Worm (Caenorhabditis elegans) whole organism, midembryonic: ENCODE results near the gene F59A7.7.

Experiments used
- T22C8.4 ChIP-seq: fragments of 200-800 bp; sonication (Bioruptor generic); IDR thresholded peaks from 2 replicates; pipeline ENCODE4 v1.3.6; 2022; ENCODE audit warnings: missing genetic modification characterization, missing compliant biosample characterization
- cog-1 ChIP-seq: sonication (generic microtip); optimal IDR thresholded peaks from 2 replicates; lab custom pipeline; 2016; ENCODE audit warnings: missing genetic modification characterization, missing compliant biosample characterization
- flt-1 ChIP-seq: fragments of 200-800 bp; sonication (Bioruptor generic); IDR thresholded peaks from 2 replicates; pipeline ENCODE4 v1.3.6; 2022; ENCODE audit warnings: missing genetic modification characterization, missing compliant biosample characterization
- klf-2 ChIP-seq: fragments of 200-800 bp; sonication (Bioruptor generic); conservative IDR thresholded peaks from 2 replicates; pipeline ENCODE4 v1.3.6; 2022; ENCODE audit warnings: missing genetic modification reagents, missing genetic modification characterization, missing compliant biosample characterization
- med-1 ChIP-seq: sonication (generic microtip); optimal IDR thresholded peaks from 2 replicates; lab custom pipeline; 2017; ENCODE audit warnings: missing genetic modification characterization, mild to moderate bottlenecking, missing compliant biosample characterization, antibody characterized with exemption, missing genetic modification reagents; ENCODE audit not compliant: insufficient read depth
- ref-1 ChIP-seq: fragments of 200-800 bp; sonication (Bioruptor generic); conservative IDR thresholded peaks from 2 replicates; pipeline ENCODE4 v1.3.6; 2022; ENCODE audit warnings: missing genetic modification reagents, missing genetic modification characterization, missing compliant biosample characterization
- tab-1 ChIP-seq: fragments of 200-800 bp; sonication (Bioruptor generic); IDR thresholded peaks from 2 replicates; pipeline ENCODE4 v1.3.6; 2022; ENCODE audit warnings: missing genetic modification characterization, missing compliant biosample characterization
- ztf-23 ChIP-seq: fragments of 200-800 bp; sonication (Bioruptor generic); IDR thresholded peaks from 2 replicates; pipeline ENCODE4 v1.3.6; 2022; ENCODE audit warnings: missing genetic modification reagents, missing genetic modification characterization, missing compliant biosample characterization
- ztf-29 ChIP-seq: fragments of 200-800 bp; sonication (Bioruptor generic); IDR thresholded peaks from 2 replicates; pipeline ENCODE4 v1.3.6; 2022; ENCODE audit warnings: missing genetic modification reagents, missing genetic modification characterization, missing compliant biosample characterization

The F59A7.7 gene

DNA sequence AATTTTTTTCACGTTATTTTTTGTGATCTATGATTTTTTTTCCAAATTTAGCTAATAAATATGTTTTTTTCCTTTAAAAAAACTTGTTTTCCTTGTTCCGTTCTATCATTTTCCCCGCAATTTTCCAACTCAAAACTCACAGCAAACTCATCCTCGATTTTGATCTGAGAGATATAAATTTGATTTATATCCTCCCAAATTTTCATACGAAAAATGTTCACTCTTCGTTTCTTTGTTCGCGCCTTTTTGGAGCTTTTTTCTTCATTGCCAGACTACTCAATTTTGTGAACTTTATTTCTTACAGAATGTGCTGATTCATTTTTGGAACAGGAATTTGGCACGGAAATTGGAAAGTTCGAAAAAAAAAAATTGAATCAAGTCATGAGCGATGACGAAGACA lies 6.8 kb downstream of the F59A7.7 start, which contains the start of gene F59A7.14:
Gene F59A7.14, plus strand, starts transcription at position 301 of the 400 bp plus-strand sequence.
- TF ChIP-seq T22C8.4 (GFP tag; lab: Robert Waterston, UW) (no peak), cog-1 (tag; lab: Kevin White, UChicago) (no peak), tab-1 (GFP tag; lab: Robert Waterston, UW) (no peak), klf-2 (GFP tag; lab: Robert Waterston, UW) (no peak), ztf-29 (no peak), flt-1 (GFP tag; lab: Robert Waterston, UW) (no peak), ztf-23 (GFP tag; lab: Robert Waterston, UW) (no peak), med-1 (GFP tag; lab: Kevin White, UChicago) (no peak), ref-1 (no peak)

- no peak for TF ChIP-seq flt-1 (GFP tag; lab: Robert Waterston, UW)
- no peak for TF ChIP-seq cog-1 (tag; lab: Kevin White, UChicago)
- no peak for TF ChIP-seq ztf-29
- TF ChIP-seq med-1 (GFP tag; lab: Kevin White, UChicago), result no peak
- no peak for TF ChIP-seq T22C8.4 (GFP tag; lab: Robert Waterston, UW)
- TF ChIP-seq tab-1 (GFP tag; lab: Robert Waterston, UW), result no peak
Measured at ce11 chrV:2021283-2021682, 9.4 kb downstream of the F59A7.7 start.

- TF ChIP-seq ztf-29 (no peak), flt-1 (GFP tag; lab: Robert Waterston, UW) (no peak), ztf-23 (GFP tag; lab: Robert Waterston, UW) (no peak), ref-1 (no peak), tab-1 (GFP tag; lab: Robert Waterston, UW) (no peak), cog-1 (tag; lab: Kevin White, UChicago) (no peak), T22C8.4 (GFP tag; lab: Robert Waterston, UW) (no peak), med-1 (GFP tag; lab: Kevin White, UChicago) (no peak), klf-2 (GFP tag; lab: Robert Waterston, UW) (no peak)
Measured at ce11 chrV:2022374-2022773, 10.5 kb downstream of the F59A7.7 start, which contains the start of gene F59A7.5. Gene F59A7.5 (plus strand): TSS chrV:2022674.

DNA sequence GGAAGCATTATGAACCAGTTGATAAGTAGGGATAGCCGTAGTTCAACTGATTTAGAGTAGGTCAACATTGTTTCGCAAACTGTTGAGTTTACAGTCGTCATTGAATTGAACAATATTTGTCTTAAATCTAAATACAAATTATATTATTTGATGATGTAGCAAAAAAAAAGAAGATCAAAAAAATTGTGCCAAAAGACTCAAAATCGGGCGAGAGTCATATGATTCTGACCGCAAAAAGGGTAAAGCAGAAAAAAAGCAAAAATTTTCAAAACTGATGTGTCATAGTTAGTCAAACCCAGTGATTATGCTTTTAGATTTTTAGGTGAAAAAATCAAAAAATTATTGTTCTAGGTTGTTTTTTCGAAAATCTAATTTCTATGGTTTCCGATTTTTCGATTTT lies 15.9 kb downstream of the F59A7.7 start, which contains the start of gene srab-13:
Gene srab-13, minus strand, starts transcription at position 101 of the 400 bp plus-strand sequence.
- TF ChIP-seq flt-1 (GFP tag; lab: Robert Waterston, UW), result no peak
- no peak for TF ChIP-seq klf-2 (GFP tag; lab: Robert Waterston, UW)
- no peak for TF ChIP-seq tab-1 (GFP tag; lab: Robert Waterston, UW)
- TF ChIP-seq ztf-23 (GFP tag; lab: Robert Waterston, UW), result no peak
- TF ChIP-seq ztf-29, result no peak
- no peak for TF ChIP-seq ref-1
- no peak for TF ChIP-seq T22C8.4 (GFP tag; lab: Robert Waterston, UW)
- no peak for TF ChIP-seq cog-1 (tag; lab: Kevin White, UChicago)
- no peak for TF ChIP-seq med-1 (GFP tag; lab: Kevin White, UChicago)

DNA sequence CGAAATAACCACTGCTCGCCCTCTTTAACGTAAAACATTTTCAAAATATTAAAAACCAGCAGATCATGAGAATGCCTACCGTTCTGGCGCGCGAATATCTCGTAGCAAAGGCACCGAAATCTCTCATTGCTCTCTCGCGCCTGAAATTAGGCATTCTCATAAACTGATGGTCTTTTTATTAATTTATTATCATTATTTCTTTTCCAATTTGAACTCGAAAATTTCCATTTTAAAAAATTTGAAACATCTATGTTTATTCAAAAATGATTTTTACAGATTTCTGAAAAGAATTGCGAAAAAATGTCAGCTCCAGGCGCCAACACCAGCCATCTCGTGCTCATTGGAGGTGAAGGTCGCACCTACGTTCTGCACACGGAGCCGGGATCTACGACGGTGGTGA lies 18.0 kb downstream of the F59A7.7 start, which contains the start of gene F59A7.12:
Gene F59A7.12, plus strand, starts transcription at position 301 of the 400 bp plus-strand sequence.
- TF ChIP-seq ref-1 (no peak), cog-1 (tag; lab: Kevin White, UChicago) (no peak), tab-1 (GFP tag; lab: Robert Waterston, UW) (no peak), ztf-23 (GFP tag; lab: Robert Waterston, UW) (no peak), T22C8.4 (GFP tag; lab: Robert Waterston, UW) (no peak)

DNA sequence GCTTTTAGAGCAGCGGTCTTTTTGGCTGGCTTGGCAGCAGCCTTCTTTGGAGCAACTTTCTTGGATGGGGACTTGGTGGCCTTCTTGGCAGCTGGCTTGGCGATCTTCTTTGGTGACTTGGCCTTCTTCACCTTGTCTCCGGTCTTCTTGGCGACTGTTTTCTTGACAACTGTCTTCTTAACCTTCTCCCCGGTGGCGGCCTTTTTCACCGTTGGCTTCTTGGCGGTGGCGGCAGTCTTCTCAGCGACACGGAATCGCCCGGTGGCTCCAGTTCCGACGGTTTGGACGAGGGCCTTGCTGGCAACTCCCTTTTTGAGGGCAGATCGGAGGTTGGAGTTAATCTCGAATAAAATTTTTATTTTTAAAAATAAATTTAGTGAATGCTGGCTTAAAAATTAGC lies 18.8 kb downstream of the F59A7.7 start:
- TF ChIP-seq klf-2 (GFP tag; lab: Robert Waterston, UW), result no peak
- TF ChIP-seq med-1 (GFP tag; lab: Kevin White, UChicago), result no peak
- TF ChIP-seq ztf-23 (GFP tag; lab: Robert Waterston, UW), result no peak
- TF ChIP-seq cog-1 (tag; lab: Kevin White, UChicago), result no peak
- no peak for TF ChIP-seq ref-1
- TF ChIP-seq flt-1 (GFP tag; lab: Robert Waterston, UW), result no peak

- TF ChIP-seq tab-1 (GFP tag; lab: Robert Waterston, UW), result no peak
- no peak for TF ChIP-seq ztf-23 (GFP tag; lab: Robert Waterston, UW)
- no peak for TF ChIP-seq flt-1 (GFP tag; lab: Robert Waterston, UW)
- TF ChIP-seq ztf-29, result no peak
- no peak for TF ChIP-seq ref-1
- no peak for TF ChIP-seq T22C8.4 (GFP tag; lab: Robert Waterston, UW)
- no peak for TF ChIP-seq med-1 (GFP tag; lab: Kevin White, UChicago)
- TF ChIP-seq cog-1 (tag; lab: Kevin White, UChicago), result no peak
- TF ChIP-seq klf-2 (GFP tag; lab: Robert Waterston, UW), result no peak
Measured at ce11 chrV:2031454-2031853, 19.6 kb downstream of the F59A7.7 start, which contains the start of gene hil-6. Gene hil-6 (minus strand): TSS chrV:2031554.

- no peak for TF ChIP-seq flt-1 (GFP tag; lab: Robert Waterston, UW)
- TF ChIP-seq T22C8.4 (GFP tag; lab: Robert Waterston, UW), result no peak
- TF ChIP-seq tab-1 (GFP tag; lab: Robert Waterston, UW), result no peak
- no peak for TF ChIP-seq ztf-23 (GFP tag; lab: Robert Waterston, UW)
- TF ChIP-seq ztf-29, result no peak
- no peak for TF ChIP-seq klf-2 (GFP tag; lab: Robert Waterston, UW)
- no peak for TF ChIP-seq cog-1 (tag; lab: Kevin White, UChicago)
- TF ChIP-seq med-1 (GFP tag; lab: Kevin White, UChicago), result no peak
- no peak for TF ChIP-seq ref-1
Measured at ce11 chrV:2035545-2035944, 23.7 kb downstream of the F59A7.7 start, which contains the start of gene srab-23. Gene srab-23 (minus strand): TSS chrV:2035645.

DNA sequence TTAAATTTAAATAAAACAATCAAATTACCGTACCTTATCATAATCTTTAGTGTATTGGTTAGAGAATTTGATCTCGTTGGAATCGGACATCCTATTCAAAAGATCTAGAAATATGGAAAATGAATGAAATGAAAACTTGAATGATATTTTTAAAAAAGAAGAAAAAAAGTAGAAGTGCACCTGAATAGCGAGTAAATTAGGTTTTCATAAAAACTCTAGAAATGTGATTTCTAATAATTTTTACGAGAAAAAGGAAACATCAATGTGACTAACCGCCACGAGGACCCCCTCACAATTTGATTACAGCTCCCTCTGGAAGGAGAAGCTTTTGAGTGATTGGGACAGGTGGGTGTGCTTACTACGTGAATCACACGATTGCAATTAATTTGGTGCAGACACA lies 34.1 kb downstream of the F59A7.7 start, which contains the start of gene Y40B10A.5:
Gene Y40B10A.5, minus strand, starts transcription at position 101 of the 400 bp plus-strand sequence.
- TF ChIP-seq klf-2 (GFP tag; lab: Robert Waterston, UW) (no peak), ref-1 (no peak), T22C8.4 (GFP tag; lab: Robert Waterston, UW) (no peak), cog-1 (tag; lab: Kevin White, UChicago) (no peak), ztf-23 (GFP tag; lab: Robert Waterston, UW) (no peak), ztf-29 (no peak), flt-1 (GFP tag; lab: Robert Waterston, UW) (no peak)
